Fruit fly (Drosophila melanogaster) whole organism, wandering third instar larva: ENCODE data around the gene EndoU.

ENCODE experiments used
- Abd-B ChIP-seq: fragments of >200 bp; optimal IDR thresholded peaks from 2 replicates; lab custom pipeline; 2017; ENCODE audit warnings: missing biosample characterization, missing genetic modification characterization
- CG32264 ChIP-seq: fragments of 200-800 bp; sonication (Bioruptor generic); optimal IDR thresholded peaks from 2 replicates; lab custom pipeline; 2016; ENCODE audit warnings: missing biosample characterization, missing genetic modification characterization
- CG9705 ChIP-seq: fragments of 200-800 bp; sonication (Bioruptor generic); optimal IDR thresholded peaks from 2 replicates; lab custom pipeline; 2018; ENCODE audit warnings: missing biosample characterization, mild to moderate bottlenecking, missing genetic modification characterization
- CrebA ChIP-seq: fragments of 200-800 bp; sonication (Bioruptor generic); optimal IDR thresholded peaks from 2 replicates; lab custom pipeline; 2016; ENCODE audit warnings: missing biosample characterization, mild to moderate bottlenecking, missing genetic modification characterization, borderline replicate concordance
- Dfd ChIP-seq: fragments of >200 bp; optimal IDR thresholded peaks from 2 replicates; lab custom pipeline; 2017; ENCODE audit warnings: missing biosample characterization, missing genetic modification characterization
- HLH106 ChIP-seq: fragments of 200-800 bp; optimal IDR thresholded peaks from 3 replicates; lab custom pipeline; 2019; ENCODE audit warnings: missing biosample characterization, mild to moderate bottlenecking, missing genetic modification characterization, moderate library complexity
- Hr78 ChIP-seq: fragments of >200 bp; optimal IDR thresholded peaks from 2 replicates; lab custom pipeline; 2017; ENCODE audit warnings: missing biosample characterization, missing genetic modification characterization
- Hr83 ChIP-seq: fragments of 200-300 bp; sonication (Bioruptor generic); optimal IDR thresholded peaks from 2 replicates; lab custom pipeline; 2016; ENCODE audit warnings: missing biosample characterization, mild to moderate bottlenecking, missing genetic modification characterization, moderate library complexity; ENCODE audit not compliant: poor library complexity, severe bottlenecking
- Mio ChIP-seq: sonication (Bioruptor generic); optimal IDR thresholded peaks from 2 replicates; lab custom pipeline; 2016; ENCODE audit warnings: missing biosample characterization, missing genetic modification characterization
- N ChIP-seq: fragments of >200 bp; optimal IDR thresholded peaks from 2 replicates; lab custom pipeline; 2018; ENCODE audit warnings: missing biosample characterization, missing external identifiers, missing genetic modification characterization
- OdsH ChIP-seq: fragments of 200-800 bp; sonication (Bioruptor generic); optimal IDR thresholded peaks from 2 replicates; lab custom pipeline; 2016; ENCODE audit warnings: missing biosample characterization, mild to moderate bottlenecking, missing genetic modification characterization
- Rel ChIP-seq, 2 experiments: fragments of 200-800 bp; sonication (Bioruptor generic) in 1 of 2; optimal IDR thresholded peaks; 2 replicates in 1 of 2; 3 replicates in 1 of 2; lab custom pipeline; 2016 to 2019; ENCODE audit warnings: mild to moderate bottlenecking in 2 of 2, missing biosample characterization in 2 of 2, missing genetic modification characterization in 2 of 2, moderate library complexity in 1 of 2
- Vsx2 ChIP-seq: fragments of 200-300, 225-300 bp; sonication (Bioruptor generic); optimal IDR thresholded peaks from 2 replicates; lab custom pipeline; 2018; ENCODE audit warnings: missing biosample characterization, missing genetic modification characterization; ENCODE audit not compliant: partially characterized antibody
- br ChIP-seq: fragments of 200-800 bp; sonication (Bioruptor generic); optimal IDR thresholded peaks from 2 replicates; lab custom pipeline; 2016; ENCODE audit warnings: missing biosample characterization, missing genetic modification characterization
- dl ChIP-seq, 2 experiments: fragments of 175-275, 200-275 bp in 1 of 2; fragments of 200-275 bp in 1 of 2; sonication (Bioruptor generic); optimal IDR thresholded peaks; lab custom pipeline; 2018; ENCODE audit warnings: mild to moderate bottlenecking in 2 of 2, missing biosample characterization in 2 of 2, missing genetic modification characterization in 2 of 2, moderate library complexity in 2 of 2; ENCODE audit not compliant: partially characterized antibody in 2 of 2, insufficient read depth in 1 of 2
- dmrt93B ChIP-seq: fragments of 200-800 bp; sonication (Bioruptor generic); optimal IDR thresholded peaks from 2 replicates; lab custom pipeline; 2018; ENCODE audit warnings: missing biosample characterization, mild to moderate bottlenecking, missing genetic modification characterization
- dsf ChIP-seq: sonication (Bioruptor generic); optimal IDR thresholded peaks from 2 replicates; lab custom pipeline; 2016; ENCODE audit warnings: missing biosample characterization, missing genetic modification characterization, borderline replicate concordance
- ey ChIP-seq: fragments of 200-800 bp; sonication (Bioruptor generic); optimal IDR thresholded peaks from 2 replicates; lab custom pipeline; 2016; ENCODE audit warnings: missing biosample characterization, missing genetic modification characterization
- foxo ChIP-seq, 2 experiments: fragments of 200-800 bp; sonication (Bioruptor generic); optimal IDR thresholded peaks; 2 replicates in 1 of 2; 3 replicates in 1 of 2; lab custom pipeline; 2016 to 2017; ENCODE audit warnings: missing biosample characterization in 2 of 2, missing genetic modification characterization in 2 of 2
- fru ChIP-seq: fragments of 200-800 bp; sonication (Bioruptor generic); optimal IDR thresholded peaks from 3 replicates; lab custom pipeline; 2016; ENCODE audit warnings: missing biosample characterization, mild to moderate bottlenecking, missing genetic modification characterization
- h ChIP-seq: fragments of 200-800 bp; sonication (Bioruptor generic); optimal IDR thresholded peaks from 3 replicates; lab custom pipeline; 2016; ENCODE audit warnings: missing biosample characterization, mild to moderate bottlenecking, missing genetic modification characterization
- jim ChIP-seq: fragments of 175-275, 200-325 bp; sonication (Bioruptor generic); optimal IDR thresholded peaks from 2 replicates; lab custom pipeline; 2016; ENCODE audit warnings: missing biosample characterization, mild to moderate bottlenecking, missing genetic modification characterization
- lola ChIP-seq: fragments of >200 bp; optimal IDR thresholded peaks from 2 replicates; lab custom pipeline; 2017; ENCODE audit warnings: missing biosample characterization, missing genetic modification characterization
- pan ChIP-seq: fragments of >200 bp; optimal IDR thresholded peaks from 2 replicates; lab custom pipeline; 2017
- psq ChIP-seq: fragments of 200-800 bp; sonication (Bioruptor generic); optimal IDR thresholded peaks from 3 replicates; lab custom pipeline; 2017; ENCODE audit warnings: missing biosample characterization, mild to moderate bottlenecking, missing genetic modification characterization, moderate library complexity
- rgr ChIP-seq: fragments of 200-800 bp; sonication (Bioruptor generic); optimal IDR thresholded peaks from 3 replicates; lab custom pipeline; 2016; ENCODE audit warnings: missing biosample characterization, mild to moderate bottlenecking, missing genetic modification characterization
- sage ChIP-seq: fragments of 200-800 bp; sonication (Bioruptor generic); optimal IDR thresholded peaks from 2 replicates; lab custom pipeline; 2016; ENCODE audit warnings: missing biosample characterization, mild to moderate bottlenecking, missing genetic modification characterization
- sv ChIP-seq: fragments of 200-800 bp; sonication (Bioruptor generic); optimal IDR thresholded peaks from 3 replicates; lab custom pipeline; 2016; ENCODE audit warnings: missing biosample characterization, missing genetic modification characterization
- tai ChIP-seq: sonication (Bioruptor generic); optimal IDR thresholded peaks from 2 replicates; lab custom pipeline; 2016; ENCODE audit warnings: missing biosample characterization, missing genetic modification characterization
- usp ChIP-seq: fragments of >200 bp; optimal IDR thresholded peaks from 2 replicates; lab custom pipeline; 2017; ENCODE audit warnings: missing biosample characterization, missing genetic modification characterization

Gene EndoU

dm6 chr3R:15930050-15930449 is 21.9 kb downstream of the EndoU start:
- TF ChIP-seq fru, result no peak
- no peak for TF ChIP-seq dl (GFP tag; optimal IDR thresholded peaks at IDR 0.05; lab: Kevin White, UChicago; ENCODE audit: insufficient read depth in 1 of 2, partially characterized antibody in 2 of 2)
- no peak for TF ChIP-seq Hr83 (GFP tag; lab: Kevin White, UChicago)
- TF ChIP-seq br, result no peak
- TF ChIP-seq dsf, result no peak
- TF ChIP-seq CG9705 (GFP tag; lab: Kevin White, UChicago), result no peak
- no peak for TF ChIP-seq Mio (GFP tag; lab: Kevin White, UChicago)
- no peak for TF ChIP-seq Vsx2 (GFP tag; lab: Kevin White, UChicago)
- TF ChIP-seq jim (GFP tag; lab: Kevin White, UChicago), result no peak
- no peak for TF ChIP-seq pan (lab: Kevin White, UChicago)
- no peak for TF ChIP-seq OdsH (GFP tag; lab: Kevin White, UChicago)
- TF ChIP-seq HLH106 (tag; lab: Kevin White, UChicago), result no peak
- no peak for TF ChIP-seq h
- no peak for TF ChIP-seq lola (GFP tag; lab: Kevin White, UChicago)
- TF ChIP-seq foxo (GFP tag; optimal IDR thresholded peaks at IDR 0.05; lab: Kevin White, UChicago), result no peak
- TF ChIP-seq Abd-B (GFP tag; lab: Kevin White, UChicago), result no peak
- no peak for TF ChIP-seq Hr78 (GFP tag; lab: Kevin White, UChicago)
- TF ChIP-seq psq (GFP tag; lab: Kevin White, UChicago), result no peak

DNA sequence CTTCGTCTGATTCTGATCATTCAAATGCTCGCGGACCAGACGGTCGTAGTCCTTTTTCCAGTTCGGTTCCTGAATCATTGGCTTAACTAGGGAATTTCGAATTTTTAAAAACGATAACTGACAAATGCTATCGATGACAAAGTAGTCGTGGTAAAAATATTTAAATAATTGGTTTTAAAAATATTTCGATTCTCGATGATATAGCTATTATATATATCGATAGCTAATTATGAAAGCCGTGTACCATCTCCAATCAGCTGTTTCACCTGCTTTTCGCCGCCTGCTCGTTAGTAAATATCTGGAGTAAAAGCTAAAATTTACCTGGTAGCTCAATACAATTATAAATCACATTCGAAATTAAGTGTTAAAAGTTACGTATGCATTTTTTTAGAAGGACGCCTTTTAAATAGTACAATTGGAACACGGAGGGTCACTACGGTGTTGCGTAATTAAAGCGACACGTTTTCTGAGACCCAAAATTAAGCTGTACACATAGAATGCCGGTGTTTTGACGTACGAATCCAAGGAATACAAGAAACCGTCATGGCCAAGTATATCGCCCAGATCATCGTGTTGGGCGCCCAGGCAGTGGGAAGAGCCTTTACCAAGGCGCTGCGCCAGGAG is 25.5 kb downstream of the EndoU start, which contains the start of the genes CG5478 and blp:
TSS of gene CG5478 (minus strand) at position 126 of the 624 bp plus-strand sequence.
TSS of gene blp (plus strand) at position 239 of the 624 bp plus-strand sequence.
- TF ChIP-seq dsf (no peak), sage (GFP tag; lab: Kevin White, UChicago) (peak; percentile 34), pan (lab: Kevin White, UChicago) (no peak), Vsx2 (GFP tag; lab: Kevin White, UChicago) (peak; percentile 87), Dfd (no peak), sv (GFP tag; lab: Kevin White, UChicago) (no peak), usp (GFP tag; lab: Kevin White, UChicago) (no peak), Hr78 (GFP tag; lab: Kevin White, UChicago) (no peak)

dm6 chr3R:15934952-15935351 is 26.8 kb downstream of the EndoU start, which contains the start of gene Sap47:
TSS of gene Sap47 (plus strand) at chr3R:15935100.
- no peak for TF ChIP-seq foxo (GFP tag; optimal IDR thresholded peaks at IDR 0.05; lab: Kevin White, UChicago)
- TF ChIP-seq tai (GFP tag; lab: Kevin White, UChicago), result no peak
- TF ChIP-seq jim (GFP tag; lab: Kevin White, UChicago), result no peak
- TF ChIP-seq lola (GFP tag; lab: Kevin White, UChicago), result no peak
- TF ChIP-seq Vsx2 (GFP tag; lab: Kevin White, UChicago), result peak; percentile 55
- TF ChIP-seq sage (GFP tag; lab: Kevin White, UChicago), result peak; percentile 11
- no peak for TF ChIP-seq br
- TF ChIP-seq psq (GFP tag; lab: Kevin White, UChicago), result no peak
- TF ChIP-seq Mio (GFP tag; lab: Kevin White, UChicago), result no peak
- no peak for TF ChIP-seq CG32264
- no peak for TF ChIP-seq dsf
- no peak for TF ChIP-seq h
- no peak for TF ChIP-seq Hr78 (GFP tag; lab: Kevin White, UChicago)
- no peak for TF ChIP-seq Dfd
- no peak for TF ChIP-seq sv (GFP tag; lab: Kevin White, UChicago)
- TF ChIP-seq rgr, result peak; percentile 27
- TF ChIP-seq, all 38 proteins: peak for 3

DNA sequence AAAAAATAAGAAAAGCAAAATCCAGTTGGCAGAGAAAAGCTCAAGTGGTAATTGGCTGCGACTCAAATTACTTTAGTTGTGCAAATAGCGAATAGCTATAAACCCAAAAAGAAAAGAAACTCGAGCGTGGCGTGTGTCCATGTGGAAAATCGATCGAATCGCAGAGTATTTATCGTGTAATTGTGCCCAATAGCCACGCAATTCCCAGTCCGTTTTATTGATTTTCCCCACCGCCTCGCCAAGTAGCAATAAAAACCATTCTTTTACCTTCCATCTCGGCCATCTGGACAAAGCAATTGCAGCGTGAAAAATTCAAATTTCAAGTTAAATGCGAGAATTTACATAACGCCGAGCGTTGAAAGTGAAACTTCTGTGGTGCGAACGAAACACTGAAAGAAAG is 27.3 kb downstream of the EndoU start:
- TF ChIP-seq sv (GFP tag; lab: Kevin White, UChicago) (no peak), CrebA (GFP tag; lab: Kevin White, UChicago) (no peak), fru (no peak), ey (GFP tag; lab: Kevin White, UChicago) (no peak)

- TF ChIP-seq Rel (GFP tag; optimal IDR thresholded peaks at IDR 0.05; lab: Kevin White, UChicago), result no peak
- TF ChIP-seq Rel (tag; optimal IDR thresholded peaks at IDR 0.05; lab: Kevin White, UChicago), result no peak
- TF ChIP-seq Abd-B (GFP tag; lab: Kevin White, UChicago), result no peak
- no peak for TF ChIP-seq Hr78 (GFP tag; lab: Kevin White, UChicago)
- TF ChIP-seq foxo (GFP tag; optimal IDR thresholded peaks at IDR 0.05; lab: Kevin White, UChicago), result no peak
- TF ChIP-seq dl (GFP tag; optimal IDR thresholded peaks at IDR 0.05; lab: Kevin White, UChicago; ENCODE audit: insufficient read depth in 1 of 2, partially characterized antibody in 2 of 2), result no peak
- TF ChIP-seq dmrt93B (GFP tag; lab: Kevin White, UChicago), result no peak
- TF ChIP-seq Hr83 (GFP tag; lab: Kevin White, UChicago), result no peak
- no peak for TF ChIP-seq usp (GFP tag; lab: Kevin White, UChicago)
- TF ChIP-seq lola (GFP tag; lab: Kevin White, UChicago), result no peak
- TF ChIP-seq sage (GFP tag; lab: Kevin White, UChicago), result no peak
- no peak for TF ChIP-seq N (GFP tag; lab: Kevin White, UChicago)
- no peak for TF ChIP-seq CrebA (GFP tag; lab: Kevin White, UChicago)
- no peak for TF ChIP-seq br
- TF ChIP-seq rgr, result no peak
- TF ChIP-seq CG32264, result no peak
Observed at dm6 chr3R:15937708-15938107, 29.5 kb downstream of the EndoU start.
